Fruit fly (Drosophila melanogaster) whole organism, pupa: ENCODE measurements around the gene Acsf2.

ENCODE experiments used
- CG10348 ChIP-seq: fragments of 200-800 bp; sonication (Bioruptor generic); IDR thresholded peaks from 2 replicates; pipeline ENCODE4 v1.3.6; 2022; ENCODE audit warnings: missing biosample characterization, missing genetic modification characterization
- CG12605 ChIP-seq: fragments of 200-800 bp; sonication (Bioruptor generic); IDR thresholded peaks from 2 replicates; pipeline ENCODE4 v1.3.6; 2022; ENCODE audit warnings: missing biosample characterization, missing genetic modification characterization
- CG13204 ChIP-seq: fragments of 200-800 bp; sonication (Bioruptor generic); optimal IDR thresholded peaks from 2 replicates; lab custom pipeline; 2018; ENCODE audit warnings: missing biosample characterization, mild to moderate bottlenecking, missing genetic modification characterization, moderate library complexity
- CG14655 ChIP-seq: fragments of 200-800 bp; sonication (Bioruptor generic); optimal IDR thresholded peaks from 3 replicates; lab custom pipeline; 2017; ENCODE audit warnings: mild to moderate bottlenecking, missing biosample characterization, missing genetic modification reagents, missing genetic modification characterization
- CG15710 ChIP-seq: fragments of 200-800 bp; sonication (Bioruptor generic); optimal IDR thresholded peaks from 2 replicates; lab custom pipeline; 2018; ENCODE audit warnings: missing biosample characterization, mild to moderate bottlenecking, missing genetic modification characterization, moderate library complexity
- CG17806 ChIP-seq: fragments of 200-800 bp; sonication (Bioruptor generic); optimal IDR thresholded peaks from 2 replicates; lab custom pipeline; 2018; ENCODE audit warnings: missing biosample characterization, mild to moderate bottlenecking, missing genetic modification characterization, moderate library complexity
- CG32121 ChIP-seq: fragments of 200-800 bp; sonication (Bioruptor generic); IDR thresholded peaks from 2 replicates; pipeline ENCODE4 v1.3.6; 2022; ENCODE audit warnings: missing biosample characterization, missing genetic modification characterization
- CG34367 ChIP-seq: fragments of 200-800 bp; sonication (Bioruptor generic); optimal IDR thresholded peaks from 2 replicates; lab custom pipeline; 2018; ENCODE audit warnings: missing biosample characterization, mild to moderate bottlenecking, missing genetic modification characterization
- CG4496 ChIP-seq: fragments of 200-800 bp; sonication (Bioruptor generic); IDR thresholded peaks from 3 replicates; pipeline ENCODE4 v1.3.6; 2022; ENCODE audit warnings: missing biosample characterization, missing genetic modification characterization
- CG8159 ChIP-seq: fragments of 200-800 bp; sonication (Bioruptor generic); optimal IDR thresholded peaks from 3 replicates; lab custom pipeline; 2018; ENCODE audit warnings: missing biosample characterization, mild to moderate bottlenecking, missing genetic modification characterization, moderate library complexity
- CG8301 ChIP-seq: fragments of 200-800 bp; sonication (Bioruptor generic); optimal IDR thresholded peaks from 2 replicates; lab custom pipeline; 2018; ENCODE audit warnings: missing biosample characterization, mild to moderate bottlenecking, missing genetic modification characterization
- CG9948 ChIP-seq: fragments of 200-800 bp; sonication (Bioruptor generic); optimal IDR thresholded peaks from 2 replicates; lab custom pipeline; 2018; ENCODE audit warnings: missing biosample characterization, mild to moderate bottlenecking, missing genetic modification characterization, moderate library complexity
- D1 ChIP-seq: fragments of 200-800 bp; sonication (Bioruptor generic); optimal IDR thresholded peaks from 2 replicates; lab custom pipeline; 2018; ENCODE audit warnings: missing biosample characterization, mild to moderate bottlenecking, missing genetic modification characterization, moderate library complexity
- EcR ChIP-seq: fragments of 200-800 bp; sonication (Bioruptor generic); optimal IDR thresholded peaks from 3 replicates; lab custom pipeline; 2019; ENCODE audit warnings: missing biosample characterization, missing genetic modification characterization, mild to moderate bottlenecking, moderate library complexity, missing genetic modification reagents
- Ets98B ChIP-seq: fragments of 200-800 bp; sonication (Bioruptor generic); IDR thresholded peaks from 2 replicates; pipeline ENCODE4 v1.3.6; 2022; ENCODE audit warnings: missing biosample characterization, missing genetic modification characterization
- Pif1A ChIP-seq: fragments of 200-800 bp; sonication (Bioruptor generic); optimal IDR thresholded peaks from 3 replicates; lab custom pipeline; 2016; ENCODE audit warnings: missing biosample characterization, missing genetic modification characterization
- Pif1B ChIP-seq: fragments of 200-800 bp; sonication (Bioruptor generic); optimal IDR thresholded peaks from 3 replicates; lab custom pipeline; 2016; ENCODE audit warnings: missing biosample characterization, missing genetic modification characterization
- Snoo ChIP-seq: fragments of 200-800 bp; sonication (Bioruptor generic); optimal IDR thresholded peaks from 3 replicates; lab custom pipeline; 2017; ENCODE audit warnings: missing biosample characterization, mild to moderate bottlenecking, missing genetic modification characterization, inconsistent platforms
- fd96Ca ChIP-seq: fragments of 200-800 bp; sonication (Bioruptor generic); IDR thresholded peaks from 3 replicates; pipeline ENCODE4 v1.3.6; 2022; ENCODE audit warnings: missing biosample characterization, missing genetic modification characterization
- gl ChIP-seq: fragments of 200-800 bp; sonication (Bioruptor generic); optimal IDR thresholded peaks from 2 replicates; lab custom pipeline; 2018; ENCODE audit warnings: missing biosample characterization, mild to moderate bottlenecking, missing genetic modification characterization
- rn ChIP-seq: fragments of 200-800 bp; sonication (Bioruptor generic); IDR thresholded peaks from 2 replicates; pipeline ENCODE4 v1.3.6; 2022; ENCODE audit warnings: missing biosample characterization, missing genetic modification characterization

Acsf2 gene

dm6 chr2L:5365841-5366240, 23.8 kb upstream of the Acsf2 start:
- TF ChIP-seq CG4496 (GFP tag; lab: Robert Waterston, UW), result no peak

- TF ChIP-seq gl (tag; lab: Kevin White, UChicago) (no peak), CG13204 (no peak), CG8301 (tag; lab: Kevin White, UChicago) (no peak), EcR (GFP tag; lab: Kevin White, UChicago) (no peak), CG10348 (no peak), CG12605 (no peak), CG8159 (no peak), CG4496 (GFP tag; lab: Robert Waterston, UW) (no peak), CG9948 (tag; lab: Kevin White, UChicago) (no peak), fd96Ca (GFP tag; lab: Robert Waterston, UW) (no peak), Pif1B (GFP tag; lab: Kevin White, UChicago) (no peak), Ets98B (no peak), Pif1A (GFP tag; lab: Kevin White, UChicago) (no peak), Snoo (tag; lab: Kevin White, UChicago) (no peak), CG14655 (no peak), CG32121 (GFP tag; lab: Robert Waterston, UW) (no peak)
- TF ChIP-seq, all 21 proteins: peak for 0
Measured at dm6 chr2L:5362351-5362750, 20.3 kb upstream of the Acsf2 start.

- TF ChIP-seq EcR (GFP tag; lab: Kevin White, UChicago), result no peak
- TF ChIP-seq CG34367 (tag; lab: Kevin White, UChicago), result no peak
- no peak for TF ChIP-seq D1 (tag; lab: Kevin White, UChicago)
- no peak for TF ChIP-seq Ets98B
- no peak for TF ChIP-seq gl (tag; lab: Kevin White, UChicago)
- no peak for TF ChIP-seq CG17806 (tag; lab: Kevin White, UChicago)
- no peak for TF ChIP-seq CG10348
- TF ChIP-seq fd96Ca (GFP tag; lab: Robert Waterston, UW), result no peak
- TF ChIP-seq CG13204, result no peak
- no peak for TF ChIP-seq CG32121 (GFP tag; lab: Robert Waterston, UW)
- no peak for TF ChIP-seq CG4496 (GFP tag; lab: Robert Waterston, UW)
- TF ChIP-seq CG8159, result no peak
Measured at dm6 chr2L:5353454-5353853, 11.4 kb upstream of the Acsf2 start.

dm6 chr2L:5348591-5348990, 6.6 kb upstream of the Acsf2 start:
- no peak for TF ChIP-seq D1 (tag; lab: Kevin White, UChicago)
- no peak for TF ChIP-seq Ets98B
- no peak for TF ChIP-seq rn (GFP tag; lab: Robert Waterston, UW)
- TF ChIP-seq CG15710, result no peak
- no peak for TF ChIP-seq CG13204
- no peak for TF ChIP-seq CG12605
- TF ChIP-seq, all 21 proteins: peak for 0

- TF ChIP-seq CG4496 (GFP tag; lab: Robert Waterston, UW) (no peak), rn (GFP tag; lab: Robert Waterston, UW) (no peak), Ets98B (no peak), CG8159 (no peak), CG17806 (tag; lab: Kevin White, UChicago) (no peak), CG12605 (no peak), CG32121 (GFP tag; lab: Robert Waterston, UW) (no peak), gl (tag; lab: Kevin White, UChicago) (no peak), Snoo (tag; lab: Kevin White, UChicago) (no peak), Pif1A (GFP tag; lab: Kevin White, UChicago) (no peak), CG13204 (no peak), Pif1B (GFP tag; lab: Kevin White, UChicago) (no peak), CG8301 (tag; lab: Kevin White, UChicago) (no peak), CG15710 (no peak), D1 (tag; lab: Kevin White, UChicago) (no peak), CG10348 (no peak)
- TF ChIP-seq, all 21 proteins: peak for 0
Measured at dm6 chr2L:5345900-5346299, 3.9 kb upstream of the Acsf2 start, which contains the start of gene nompC. Gene nompC, plus strand, starts transcription at chr2L:5346200.

- no peak for TF ChIP-seq Pif1A (GFP tag; lab: Kevin White, UChicago)
- no peak for TF ChIP-seq D1 (tag; lab: Kevin White, UChicago)
- no peak for TF ChIP-seq CG9948 (tag; lab: Kevin White, UChicago)
- no peak for TF ChIP-seq CG10348
- TF ChIP-seq CG12605, result no peak
- no peak for TF ChIP-seq CG4496 (GFP tag; lab: Robert Waterston, UW)
- no peak for TF ChIP-seq rn (GFP tag; lab: Robert Waterston, UW)
- no peak for TF ChIP-seq EcR (GFP tag; lab: Kevin White, UChicago)
- no peak for TF ChIP-seq CG14655
- no peak for TF ChIP-seq CG34367 (tag; lab: Kevin White, UChicago)
- no peak for TF ChIP-seq fd96Ca (GFP tag; lab: Robert Waterston, UW)
Measured at dm6 chr2L:5341015-5341608, 922 bp downstream of the Acsf2 start.

- TF ChIP-seq CG15710 (no peak), fd96Ca (GFP tag; lab: Robert Waterston, UW) (no peak), CG8159 (no peak), rn (GFP tag; lab: Robert Waterston, UW) (no peak), CG9948 (tag; lab: Kevin White, UChicago) (no peak), CG34367 (tag; lab: Kevin White, UChicago) (no peak), CG10348 (no peak), Pif1B (GFP tag; lab: Kevin White, UChicago) (no peak), CG17806 (tag; lab: Kevin White, UChicago) (no peak), CG8301 (tag; lab: Kevin White, UChicago) (no peak), CG14655 (no peak), D1 (tag; lab: Kevin White, UChicago) (no peak), CG4496 (GFP tag; lab: Robert Waterston, UW) (no peak)
Measured at dm6 chr2L:5338721-5339036, 3.4 kb downstream of the Acsf2 start.
